Fruit fly (Drosophila melanogaster) whole organism, prepupa: Measurements from ENCODE around the gene Cftr.

Experiments
- CG10631 ChIP-seq: fragments of 200-800 bp; sonication (Bioruptor generic); optimal IDR thresholded peaks from 2 replicates; lab custom pipeline; 2016; ENCODE audit warnings: missing biosample characterization, missing genetic modification characterization
- CG11762 ChIP-seq: fragments of 200-800 bp; sonication (Bioruptor generic); optimal IDR thresholded peaks from 3 replicates; lab custom pipeline; 2016; ENCODE audit warnings: missing biosample characterization, missing genetic modification characterization; ENCODE audit not compliant: insufficient read depth
- CG1621 ChIP-seq: fragments of 200-800 bp; sonication (Bioruptor generic); optimal IDR thresholded peaks from 3 replicates; lab custom pipeline; 2018; ENCODE audit warnings: missing biosample characterization, mild to moderate bottlenecking, missing genetic modification characterization
- CG3032 ChIP-seq: fragments of 200-800 bp; optimal IDR thresholded peaks from 2 replicates; lab custom pipeline; 2019; ENCODE audit warnings: missing biosample characterization, mild to moderate bottlenecking, missing genetic modification characterization, moderate library complexity
- CG3919 ChIP-seq: fragments of 200-800 bp; sonication (Bioruptor generic); optimal IDR thresholded peaks from 3 replicates; lab custom pipeline; 2016; ENCODE audit warnings: missing biosample characterization, missing genetic modification characterization
- CG6808 ChIP-seq: fragments of 200-800 bp; sonication (Bioruptor generic); optimal IDR thresholded peaks from 3 replicates; lab custom pipeline; 2017; ENCODE audit warnings: missing biosample characterization, missing genetic modification characterization, mild to moderate bottlenecking, moderate library complexity, missing genetic modification reagents
- Eip75B ChIP-seq: fragments of 200-800 bp; sonication (Bioruptor generic); optimal IDR thresholded peaks from 3 replicates; lab custom pipeline; 2016; ENCODE audit warnings: missing biosample characterization, missing genetic modification characterization
- Hr4 ChIP-seq: fragments of 200-800 bp; sonication (Bioruptor generic); optimal IDR thresholded peaks from 3 replicates; lab custom pipeline; 2016; ENCODE audit warnings: missing biosample characterization, missing genetic modification characterization
- Lpt ChIP-seq: fragments of 200-800 bp; sonication (Bioruptor generic); optimal IDR thresholded peaks from 3 replicates; lab custom pipeline; 2016; ENCODE audit warnings: missing biosample characterization, missing genetic modification characterization
- OdsH ChIP-seq: fragments of 200-800 bp; sonication (Bioruptor generic); optimal IDR thresholded peaks from 3 replicates; lab custom pipeline; 2016; ENCODE audit warnings: missing biosample characterization, missing genetic modification characterization
- achi ChIP-seq: fragments of 200-800 bp; sonication (Bioruptor generic); optimal IDR thresholded peaks from 3 replicates; lab custom pipeline; 2016; ENCODE audit warnings: missing biosample characterization, missing genetic modification characterization
- cyc ChIP-seq: fragments of 200-800 bp; sonication (Bioruptor generic); optimal IDR thresholded peaks from 3 replicates; lab custom pipeline; 2016; ENCODE audit warnings: missing biosample characterization, missing genetic modification characterization
- pdm3 ChIP-seq: fragments of 200-800 bp; sonication (Bioruptor generic); optimal IDR thresholded peaks from 3 replicates; lab custom pipeline; 2016; ENCODE audit warnings: missing biosample characterization, missing genetic modification characterization
- topi ChIP-seq: fragments of 200-800 bp; sonication (Bioruptor generic); optimal IDR thresholded peaks from 3 replicates; lab custom pipeline; 2016; ENCODE audit warnings: missing biosample characterization, missing genetic modification characterization

- TF ChIP-seq Lpt (GFP tag; lab: Kevin White, UChicago) (no peak), Hr4 (GFP tag; lab: Kevin White, UChicago) (no peak), CG1621 (no peak), Eip75B (GFP tag; lab: Kevin White, UChicago) (no peak), pdm3 (no peak), CG6808 (GFP tag; lab: Kevin White, UChicago) (no peak), OdsH (GFP tag; lab: Kevin White, UChicago) (no peak), topi (GFP tag; lab: Kevin White, UChicago) (no peak), achi (GFP tag; lab: Kevin White, UChicago) (no peak), CG11762 (GFP tag; lab: Kevin White, UChicago) (no peak), CG3032 (tag; lab: Kevin White, UChicago) (no peak), CG10631 (no peak), CG3919 (GFP tag; lab: Kevin White, UChicago) (no peak), cyc (GFP tag; lab: Kevin White, UChicago) (no peak)
These were observed 20.1 kb downstream of the Cftr start, which contains the start of gene CG13622 for dm6 chr3R:24523578-24523977.
